Worm (Caenorhabditis elegans) whole organism, late embryonic: ENCODE measurements around the gene ttr-50.

Source experiments
- C08G9.2 ChIP-seq: sonication (generic microtip); optimal IDR thresholded peaks from 2 replicates; lab custom pipeline; 2016; ENCODE audit warnings: mild to moderate bottlenecking, missing genetic modification characterization, moderate library complexity, missing compliant biosample characterization
- F13H6.1 ChIP-seq: sonication (generic microtip); optimal IDR thresholded peaks from 2 replicates; lab custom pipeline; 2016; ENCODE audit warnings: missing genetic modification characterization, missing compliant biosample characterization
- ceh-2 ChIP-seq: sonication (generic microtip); optimal IDR thresholded peaks from 2 replicates; lab custom pipeline; 2016; ENCODE audit warnings: missing genotype, missing genetic modification characterization, missing compliant biosample characterization
- ceh-24 ChIP-seq: sonication (generic microtip); optimal IDR thresholded peaks from 2 replicates; lab custom pipeline; 2016; ENCODE audit warnings: mild to moderate bottlenecking, missing genetic modification characterization, missing compliant biosample characterization
- ceh-31 ChIP-seq: sonication (generic microtip); optimal IDR thresholded peaks from 2 replicates; lab custom pipeline; 2016; ENCODE audit warnings: missing genetic modification characterization, missing compliant biosample characterization
- ets-4 ChIP-seq: sonication (generic microtip); optimal IDR thresholded peaks from 2 replicates; lab custom pipeline; 2016; ENCODE audit warnings: missing genetic modification characterization, missing compliant biosample characterization
- eyg-1 ChIP-seq: sonication (generic microtip); optimal IDR thresholded peaks from 2 replicates; lab custom pipeline; 2016; ENCODE audit warnings: missing genotype, missing genetic modification characterization, missing compliant biosample characterization
- fkh-6 ChIP-seq: sonication (generic microtip); optimal IDR thresholded peaks from 2 replicates; lab custom pipeline; 2016; ENCODE audit warnings: missing genetic modification characterization, missing compliant biosample characterization
- gmeb-2 ChIP-seq: sonication (generic microtip); optimal IDR thresholded peaks from 2 replicates; lab custom pipeline; 2016; ENCODE audit warnings: missing genetic modification characterization, inconsistent platforms, missing compliant biosample characterization
- hlh-8 ChIP-seq: sonication (generic microtip); optimal IDR thresholded peaks from 2 replicates; lab custom pipeline; 2016; ENCODE audit warnings: missing genotype, missing genetic modification characterization, missing compliant biosample characterization
- madf-2 ChIP-seq: sonication (generic microtip); optimal IDR thresholded peaks from 2 replicates; lab custom pipeline; 2017; ENCODE audit warnings: missing genetic modification characterization, missing compliant biosample characterization
- nhr-232 ChIP-seq: sonication (generic microtip); optimal IDR thresholded peaks from 2 replicates; lab custom pipeline; 2016; ENCODE audit warnings: missing genetic modification characterization, missing compliant biosample characterization
- pag-3 ChIP-seq: sonication (generic microtip); optimal IDR thresholded peaks from 2 replicates; lab custom pipeline; 2016; ENCODE audit warnings: missing compliant biosample characterization, missing genetic modification characterization, borderline replicate concordance
- pha-2 ChIP-seq: sonication (generic microtip); optimal IDR thresholded peaks from 2 replicates; lab custom pipeline; 2017; ENCODE audit warnings: mild to moderate bottlenecking, missing genetic modification characterization, missing compliant biosample characterization
- ref-2 ChIP-seq: sonication (generic microtip); optimal IDR thresholded peaks from 2 replicates; lab custom pipeline; 2016; ENCODE audit warnings: missing genetic modification characterization, missing compliant biosample characterization
- ttx-3 ChIP-seq: sonication (generic microtip); optimal IDR thresholded peaks from 2 replicates; lab custom pipeline; 2016; ENCODE audit warnings: missing genetic modification reagents, missing genetic modification characterization, missing compliant biosample characterization
- unc-42 ChIP-seq: sonication (generic microtip); optimal IDR thresholded peaks from 2 replicates; lab custom pipeline; 2016; ENCODE audit warnings: missing genotype, missing genetic modification characterization, missing compliant biosample characterization
- zip-5 ChIP-seq: sonication (generic microtip); optimal IDR thresholded peaks from 2 replicates; lab custom pipeline; 2016; ENCODE audit warnings: missing genetic modification characterization, missing compliant biosample characterization
- ztf-16 ChIP-seq: sonication (generic microtip); optimal IDR thresholded peaks from 2 replicates; lab custom pipeline; 2017; ENCODE audit warnings: missing genetic modification characterization, missing compliant biosample characterization

The ttr-50 gene

DNA sequence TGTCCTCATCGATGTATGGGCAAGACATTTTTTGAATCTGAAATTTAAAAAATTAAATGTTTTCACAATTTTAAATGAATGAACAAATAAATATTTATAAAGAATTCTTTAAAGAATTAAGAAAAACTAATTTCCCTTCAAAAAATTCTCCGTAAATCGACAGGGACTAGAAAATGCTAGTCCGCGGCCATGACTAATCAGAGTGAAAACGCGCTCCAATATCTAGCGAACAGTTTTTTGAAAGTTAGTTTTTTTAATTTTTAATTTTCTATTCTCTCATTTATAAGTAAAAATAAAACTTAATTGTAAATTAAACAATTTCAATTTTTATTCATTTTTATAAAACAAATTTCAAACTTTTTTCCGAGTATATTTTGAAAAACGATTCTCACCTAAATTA lies 48.0 kb downstream of the ttr-50 start:
- TF ChIP-seq ceh-31 (peak; percentile 12), zip-5 (peak; percentile 66), F13H6.1 (tag; lab: Kevin White, UChicago) (no peak), C08G9.2 (tag; lab: Kevin White, UChicago) (peak; percentile 55), ets-4 (peak; percentile 44), ref-2 (no peak), ceh-2 (tag; lab: Kevin White, UChicago) (peak; percentile 36)
- TF ChIP-seq, all 69 proteins: peak for 5

DNA sequence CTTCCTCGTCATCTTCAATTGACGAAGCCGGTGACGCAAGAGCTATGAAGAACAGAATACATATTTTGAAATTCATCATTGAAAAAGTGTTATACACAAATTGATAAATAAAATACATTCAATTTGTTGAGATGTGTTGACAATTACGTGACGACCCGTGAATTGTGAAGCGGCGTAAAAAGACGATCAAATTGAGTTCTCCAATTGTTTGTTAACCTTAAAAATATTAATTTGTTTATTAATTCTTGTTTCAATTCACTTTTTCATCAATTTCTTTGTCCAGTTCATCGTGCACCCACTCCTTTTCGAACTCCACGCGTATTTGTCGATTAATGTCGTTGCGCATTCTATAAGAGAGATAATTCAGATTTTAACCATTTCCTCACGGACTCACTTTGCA lies 48.6 kb downstream of the ttr-50 start, which contains the start of gene spe-36:
TSS of gene spe-36 (minus strand) at position 101 of the 400 bp plus-strand sequence.
- TF ChIP-seq madf-2 (tag; lab: Kevin White, UChicago) (no peak), pag-3 (tag; lab: Kevin White, UChicago) (no peak), nhr-232 (tag; lab: Kevin White, UChicago) (no peak), hlh-8 (tag; lab: Kevin White, UChicago) (no peak), ztf-16 (tag; lab: Kevin White, UChicago) (no peak), unc-42 (tag; lab: Kevin White, UChicago) (no peak), pha-2 (tag; lab: Kevin White, UChicago) (no peak), ref-2 (no peak), ceh-2 (tag; lab: Kevin White, UChicago) (no peak), gmeb-2 (no peak), ttx-3 (tag; lab: Kevin White, UChicago) (no peak), eyg-1 (no peak), fkh-6 (tag; lab: Kevin White, UChicago) (no peak), ceh-24 (tag; lab: Kevin White, UChicago) (no peak)
